Fruit fly (Drosophila melanogaster): ENCODE results near the gene CG10581.

DNA sequence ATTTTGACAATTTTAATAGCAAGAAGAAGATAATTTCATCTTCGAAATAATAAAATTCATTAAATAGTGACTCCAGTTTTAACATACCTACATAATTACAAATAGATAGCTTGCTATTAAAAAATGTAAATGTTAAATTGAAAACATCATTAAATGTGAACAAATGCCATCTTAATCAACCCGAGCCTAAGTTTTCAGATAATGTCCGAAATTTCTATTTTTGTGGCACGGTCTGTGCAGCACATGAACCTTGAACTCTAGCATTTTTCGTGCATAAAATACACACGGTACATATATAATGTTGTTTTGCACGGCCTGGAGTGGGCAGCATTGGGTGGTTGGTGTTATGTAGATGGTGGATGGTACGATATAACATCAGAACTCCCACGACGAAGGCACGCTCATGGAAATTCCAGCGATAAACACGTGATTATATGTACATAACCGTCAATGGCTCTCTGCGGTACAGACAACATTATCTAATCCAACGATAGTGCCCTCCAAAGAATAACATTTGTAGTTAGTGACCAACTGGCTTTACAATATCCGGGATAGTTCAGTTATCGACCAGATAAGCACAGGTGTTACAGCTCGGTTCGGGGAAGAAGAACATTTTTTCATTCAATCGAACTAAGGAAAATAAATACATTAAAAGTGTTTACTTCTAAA, 16.2 kb upstream of the CG10581 start:
- TF ChIP-seq CG8478 (optimal IDR thresholded peaks at IDR 0.05) (no peak), CTCF (optimal IDR thresholded peaks at IDR 0.05) (no peak)

All from S2 (cell line).